Fruit fly (Drosophila melanogaster) whole organism, embryonic: ENCODE data around the gene SMSr.

ENCODE experiments used
- Aef1 ChIP-seq: fragments of 200-800 bp; sonication (Bioruptor generic); IDR thresholded peaks from 3 replicates; pipeline ENCODE4 v1.3.6; 2022; ENCODE audit warnings: missing biosample characterization, missing genetic modification characterization
- Atf3 ChIP-seq: fragments of 200-800 bp; sonication (Bioruptor generic); optimal IDR thresholded peaks from 3 replicates; lab custom pipeline; 2016; ENCODE audit warnings: missing biosample characterization, missing genetic modification characterization
- CG14965 ChIP-seq: fragments of 200-800 bp; sonication (Bioruptor generic); optimal IDR thresholded peaks from 2 replicates; lab custom pipeline; 2016; ENCODE audit warnings: missing biosample characterization, missing genetic modification characterization, borderline replicate concordance
- CG15073 ChIP-seq: fragments of 200-800 bp; sonication (Bioruptor generic); optimal IDR thresholded peaks from 2 replicates; lab custom pipeline; 2016; ENCODE audit warnings: missing biosample characterization, missing genetic modification characterization
- CG1792 ChIP-seq: fragments of 200-800 bp; sonication (Bioruptor generic); optimal IDR thresholded peaks from 2 replicates; lab custom pipeline; 2016; ENCODE audit warnings: missing biosample characterization, missing genetic modification characterization
- CG18476 ChIP-seq: fragments of 200-800 bp; sonication (Bioruptor generic); optimal IDR thresholded peaks from 2 replicates; lab custom pipeline; 2016; ENCODE audit warnings: missing biosample characterization, mild to moderate bottlenecking, missing genetic modification characterization
- CG2129 ChIP-seq: fragments of 200-800 bp; sonication (Bioruptor generic); IDR thresholded peaks from 2 replicates; pipeline ENCODE4 v1.3.6; 2022; ENCODE audit warnings: missing biosample characterization, missing genetic modification characterization; ENCODE audit not compliant: partially characterized antibody
- CG3065 ChIP-seq: fragments of 200-800 bp; sonication (Bioruptor generic); optimal IDR thresholded peaks from 2 replicates; lab custom pipeline; 2016; ENCODE audit warnings: missing biosample characterization, missing genetic modification characterization
- CG3281 ChIP-seq: fragments of 200-800 bp; sonication (Bioruptor generic); optimal IDR thresholded peaks from 3 replicates; lab custom pipeline; 2017; ENCODE audit warnings: missing biosample characterization, mild to moderate bottlenecking, missing genetic modification characterization
- CG33557 ChIP-seq: fragments of 200-800 bp; sonication (Bioruptor generic); optimal IDR thresholded peaks from 2 replicates; lab custom pipeline; 2019; ENCODE audit warnings: missing biosample characterization, mild to moderate bottlenecking, missing genetic modification characterization, moderate library complexity
- CG4328 ChIP-seq: fragments of 200-800 bp; sonication (Bioruptor generic); optimal IDR thresholded peaks from 3 replicates; lab custom pipeline; 2017; ENCODE audit warnings: missing biosample characterization, missing genetic modification reagents, missing genetic modification characterization
- CG4360 ChIP-seq: fragments of 200-800 bp; sonication (Bioruptor generic); IDR thresholded peaks from 2 replicates; pipeline ENCODE4 v1.3.6; 2022; ENCODE audit warnings: missing biosample characterization, missing genetic modification characterization
- CG4404 ChIP-seq: fragments of 200-800 bp; sonication (Bioruptor generic); IDR thresholded peaks from 2 replicates; pipeline ENCODE4 v1.3.6; 2022; ENCODE audit warnings: missing biosample characterization, missing genetic modification characterization
- CG7372 ChIP-seq: fragments of 200-800 bp; sonication (Bioruptor generic); IDR thresholded peaks from 2 replicates; pipeline ENCODE4 v1.3.6; 2022; ENCODE audit warnings: missing biosample characterization, missing genetic modification characterization
- CG8765 ChIP-seq: fragments of 200-800 bp; sonication (Bioruptor generic); IDR thresholded peaks from 2 replicates; pipeline ENCODE4 v1.3.6; 2022; ENCODE audit warnings: missing biosample characterization, missing genetic modification characterization
- CG9932 ChIP-seq: fragments of 200-800 bp; sonication (Bioruptor generic); IDR thresholded peaks from 2 replicates; pipeline ENCODE4 v1.3.6; 2022; ENCODE audit warnings: missing biosample characterization, missing genetic modification characterization
- Chrac-16 ChIP-seq: fragments of 200-800 bp; sonication (Bioruptor generic); optimal IDR thresholded peaks from 3 replicates; lab custom pipeline; 2016; ENCODE audit warnings: missing biosample characterization, missing genetic modification characterization
- Dad ChIP-seq: fragments of 200-800 bp; sonication (Bioruptor generic); optimal IDR thresholded peaks from 3 replicates; lab custom pipeline; 2016; ENCODE audit warnings: missing biosample characterization, missing genetic modification characterization
- Dll ChIP-seq: fragments of 200-800 bp; sonication (Bioruptor generic); IDR thresholded peaks from 4 replicates; pipeline ENCODE4 v1.3.6; 2022; ENCODE audit warnings: missing biosample characterization, missing genetic modification characterization; ENCODE audit not compliant: partially characterized antibody
- Elba2 ChIP-seq: fragments of 200-800 bp; sonication (Bioruptor generic); optimal IDR thresholded peaks from 3 replicates; lab custom pipeline; 2016; ENCODE audit warnings: missing biosample characterization, missing genetic modification characterization
- H15 ChIP-seq: fragments of 200-800 bp; sonication (Bioruptor generic); IDR thresholded peaks from 3 replicates; pipeline ENCODE4 v1.3.6; 2022; ENCODE audit warnings: missing biosample characterization, missing genetic modification characterization
- HmgD ChIP-seq: fragments of 200-800 bp; sonication (Bioruptor generic); optimal IDR thresholded peaks from 3 replicates; lab custom pipeline; 2016; ENCODE audit warnings: missing biosample characterization, missing genetic modification characterization
- Jarid2 ChIP-seq: fragments of 200-800 bp; sonication (Bioruptor generic); optimal IDR thresholded peaks from 3 replicates; lab custom pipeline; 2017; ENCODE audit warnings: mild to moderate bottlenecking, missing biosample characterization, missing genetic modification reagents, missing genetic modification characterization
- NFAT ChIP-seq: fragments of 200-800 bp; sonication (Bioruptor generic); IDR thresholded peaks from 2 replicates; pipeline ENCODE4 v1.3.6; 2022; ENCODE audit warnings: missing biosample characterization, missing genetic modification characterization
- Opbp ChIP-seq: fragments of 200-800 bp; sonication (Bioruptor generic); IDR thresholded peaks from 3 replicates; pipeline ENCODE4 v1.3.6; 2022; ENCODE audit warnings: missing biosample characterization, missing genetic modification characterization; ENCODE audit not compliant: partially characterized antibody
- Trl ChIP-seq, 3 experiments: fragments of >200 bp in 2 of 3; fragments of 200-800 bp in 1 of 3; sonication (Bioruptor generic) in 1 of 3; optimal IDR thresholded peaks; 2 replicates in 1 of 3; 3 replicates in 2 of 3; lab custom pipeline; 2016 to 2017; ENCODE audit warnings: missing biosample characterization in 1 of 3, missing genetic modification characterization in 1 of 3
- Vsx1 ChIP-seq: fragments of 200-800 bp; sonication (Bioruptor generic); optimal IDR thresholded peaks from 2 replicates; lab custom pipeline; 2017; ENCODE audit warnings: missing biosample characterization, mild to moderate bottlenecking, missing genetic modification characterization, missing genetic modification reagents
- cad ChIP-seq: fragments of >200 bp; optimal IDR thresholded peaks from 2 replicates; lab custom pipeline; 2017; ENCODE audit warnings: missing biosample characterization, missing genetic modification characterization
- crp ChIP-seq, 2 experiments: fragments of 200-800 bp; sonication (Bioruptor generic); optimal IDR thresholded peaks; 2 replicates in 1 of 2; 3 replicates in 1 of 2; lab custom pipeline; 2017; ENCODE audit warnings: missing biosample characterization in 2 of 2, missing genetic modification characterization in 2 of 2, mild to moderate bottlenecking in 1 of 2, moderate library complexity in 1 of 2
- dan ChIP-seq: fragments of 200-800 bp; sonication (Bioruptor generic); IDR thresholded peaks from 2 replicates; pipeline ENCODE4 v1.3.6; 2022; ENCODE audit warnings: missing biosample characterization, missing genetic modification characterization
- danr ChIP-seq: fragments of 200-800 bp; sonication (Bioruptor generic); IDR thresholded peaks from 2 replicates; pipeline ENCODE4 v1.3.6; 2022; ENCODE audit warnings: missing biosample characterization, missing genetic modification characterization
- esg ChIP-seq: fragments of 200-800 bp; sonication (Bioruptor generic); conservative IDR thresholded peaks from 2 replicates; pipeline ENCODE4 v1.3.6; 2022; ENCODE audit warnings: missing biosample characterization, missing genetic modification characterization
- fd102C ChIP-seq: fragments of 200-800 bp; sonication (Bioruptor generic); optimal IDR thresholded peaks from 2 replicates; lab custom pipeline; 2018; ENCODE audit warnings: missing biosample characterization, mild to moderate bottlenecking, missing genetic modification characterization, moderate library complexity
- ftz-f1 ChIP-seq: fragments of 200-800 bp; sonication (Bioruptor generic); optimal IDR thresholded peaks from 2 replicates; lab custom pipeline; 2016; ENCODE audit warnings: missing biosample characterization, missing genetic modification characterization
- gce ChIP-seq: fragments of 200-800 bp; sonication (Bioruptor generic); IDR thresholded peaks from 3 replicates; pipeline ENCODE4 v1.3.6; 2022; ENCODE audit warnings: missing biosample characterization, missing genetic modification characterization
- gcm ChIP-seq: fragments of 200-800 bp; sonication (Bioruptor generic); optimal IDR thresholded peaks from 2 replicates; lab custom pipeline; 2019; ENCODE audit warnings: missing biosample characterization, mild to moderate bottlenecking, missing genetic modification characterization, moderate library complexity
- gsb-n ChIP-seq: fragments of 200-800 bp; sonication (Bioruptor generic); optimal IDR thresholded peaks from 3 replicates; lab custom pipeline; 2018; ENCODE audit warnings: missing biosample characterization, mild to moderate bottlenecking, missing genetic modification characterization
- gt ChIP-seq: fragments of 200-800 bp; sonication (Bioruptor generic); IDR thresholded peaks from 2 replicates; pipeline ENCODE4 v1.3.6; 2022; ENCODE audit warnings: missing biosample characterization, missing genetic modification characterization
- h ChIP-seq: fragments of >200 bp; optimal IDR thresholded peaks from 2 replicates; lab custom pipeline; 2017
- ham ChIP-seq: fragments of 200-800 bp; sonication (Bioruptor generic); IDR thresholded peaks from 2 replicates; pipeline ENCODE4 v1.3.6; 2022; ENCODE audit warnings: missing biosample characterization, missing genetic modification characterization
- hb ChIP-seq: fragments of 200-800 bp; sonication (Bioruptor generic); IDR thresholded peaks from 3 replicates; pipeline ENCODE4 v1.3.6; 2022; ENCODE audit warnings: missing biosample characterization, missing genetic modification characterization; ENCODE audit not compliant: partially characterized antibody
- hbn ChIP-seq: fragments of 200-800 bp; sonication (Bioruptor generic); IDR thresholded peaks from 2 replicates; pipeline ENCODE4 v1.3.6; 2022; ENCODE audit warnings: missing biosample characterization, missing genetic modification characterization; ENCODE audit not compliant: partially characterized antibody
- inv ChIP-seq: fragments of 200-800 bp; sonication (Bioruptor generic); IDR thresholded peaks from 2 replicates; pipeline ENCODE4 v1.3.6; 2022; ENCODE audit warnings: missing biosample characterization, missing genetic modification characterization; ENCODE audit not compliant: partially characterized antibody
- ken ChIP-seq: fragments of 200-800 bp; sonication (Bioruptor generic); IDR thresholded peaks from 3 replicates; pipeline ENCODE4 v1.3.6; 2022; ENCODE audit warnings: missing biosample characterization, missing genetic modification characterization
- lmd ChIP-seq: fragments of 200-800 bp; sonication (Bioruptor generic); IDR thresholded peaks from 2 replicates; pipeline ENCODE4 v1.3.6; 2022; ENCODE audit warnings: missing biosample characterization, missing genetic modification characterization
- maf-S ChIP-seq: fragments of 200-800 bp; sonication (Bioruptor generic); optimal IDR thresholded peaks from 2 replicates; lab custom pipeline; 2016; ENCODE audit warnings: missing biosample characterization, missing genetic modification characterization
- mirr ChIP-seq: fragments of 200-800 bp; sonication (Bioruptor generic); optimal IDR thresholded peaks from 3 replicates; lab custom pipeline; 2018; ENCODE audit warnings: missing biosample characterization, mild to moderate bottlenecking, missing genetic modification characterization
- nau ChIP-seq: fragments of 200-800 bp; sonication (Bioruptor generic); optimal IDR thresholded peaks from 3 replicates; lab custom pipeline; 2017; ENCODE audit warnings: missing biosample characterization, mild to moderate bottlenecking, missing genetic modification characterization, missing genetic modification reagents
- pnt ChIP-seq: fragments of 200-800 bp; sonication (Bioruptor generic); optimal IDR thresholded peaks from 3 replicates; lab custom pipeline; 2016; ENCODE audit warnings: missing biosample characterization, missing genetic modification characterization
- psq ChIP-seq: fragments of 200-800 bp; sonication (Bioruptor generic); optimal IDR thresholded peaks from 2 replicates; lab custom pipeline; 2017; ENCODE audit warnings: missing biosample characterization, missing genetic modification characterization

Gene SMSr

DNA sequence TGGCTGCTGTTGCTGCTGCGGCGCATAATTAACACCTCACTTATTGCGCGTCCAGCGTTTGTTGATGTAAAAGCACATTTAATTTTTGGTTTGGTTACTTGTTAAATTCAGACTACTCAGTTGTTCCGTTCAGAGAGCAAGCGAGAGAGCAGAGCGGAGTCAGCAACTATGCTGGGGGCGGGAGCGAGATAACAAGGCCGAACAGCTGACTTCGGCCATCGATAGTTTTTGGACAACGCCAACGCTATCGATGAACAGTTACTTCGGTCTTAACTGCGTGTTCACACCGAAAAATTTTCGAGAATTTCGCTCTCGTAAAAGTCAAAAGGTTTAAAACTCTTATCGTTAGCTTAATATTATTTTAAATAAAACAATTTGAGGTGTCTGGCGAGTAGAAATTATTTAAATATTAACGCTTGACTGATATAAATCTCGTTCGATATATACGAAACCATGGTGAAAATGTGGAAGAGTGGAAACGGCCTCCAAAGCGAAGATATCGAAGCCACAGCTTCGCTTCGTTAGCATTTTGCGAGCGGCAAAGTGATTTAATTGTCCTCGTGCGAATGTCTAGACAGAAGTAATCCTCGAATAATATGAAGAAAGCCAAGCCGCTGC, at the start of gene SMSr, which contains the start of gene smid:
SMSr (minus strand) TSS at position 116 of the 618 bp plus-strand sequence.
smid (plus strand) TSS at position 256 of the 618 bp plus-strand sequence.
- peak; percentile 88 for TF ChIP-seq inv (GFP tag; lab: Robert Waterston, UW)
- no peak for TF ChIP-seq NFAT (GFP tag; lab: Robert Waterston, UW)
- TF ChIP-seq Opbp (GFP tag; lab: Robert Waterston, UW) = peak; percentile 66
- TF ChIP-seq CG14965 (GFP tag; lab: Kevin White, UChicago) = no peak
- TF ChIP-seq hb (GFP tag; lab: Robert Waterston, UW) = peak; percentile 84
- peak; percentile 91 for TF ChIP-seq Dll (GFP tag; lab: Robert Waterston, UW)
- peak; percentile 20 for TF ChIP-seq Atf3 (GFP tag; lab: Kevin White, UChicago)
- TF ChIP-seq Jarid2 (GFP tag; lab: Kevin White, UChicago) = no peak
- TF ChIP-seq danr (GFP tag; lab: Robert Waterston, UW) = peak; percentile 50; the same call in 1 of the 2 replicates
- peak; percentile 56; the same call in 1 of the 2 replicates for TF ChIP-seq CG4404 (GFP tag; lab: Robert Waterston, UW)
- TF ChIP-seq ftz-f1 (GFP tag; lab: Kevin White, UChicago) = peak; percentile 85
- TF ChIP-seq gt (GFP tag; lab: Robert Waterston, UW) = no peak
- peak; percentile 52; the same call in 1 of the 2 replicates for TF ChIP-seq CG8765
- no peak for TF ChIP-seq esg (GFP tag; lab: Robert Waterston, UW)
- no peak for TF ChIP-seq CG15073
- TF ChIP-seq mirr (GFP tag; lab: Kevin White, UChicago) = peak; percentile 19
- no peak for TF ChIP-seq pnt
- TF ChIP-seq CG33557 = peak; percentile 22
- TF ChIP-seq Vsx1 = peak; percentile 26
- TF ChIP-seq hbn (GFP tag; lab: Robert Waterston, UW) = peak; percentile 71; the same call in 1 of the 2 replicates
- TF ChIP-seq CG4360 = no peak
- peak; percentile 71; the same call in 1 of the 2 replicates for TF ChIP-seq CG2129 (GFP tag; lab: Robert Waterston, UW)
- TF ChIP-seq crp (GFP tag; optimal IDR thresholded peaks at IDR 0.05; lab: Kevin White, UChicago) = peak; percentile 83 to 99
- TF ChIP-seq psq = no peak
- peak; percentile 65 for TF ChIP-seq gsb-n
- TF ChIP-seq h (lab: Kevin White, UChicago) = no peak
- TF ChIP-seq ham (GFP tag; lab: Robert Waterston, UW) = no peak
- no peak for TF ChIP-seq fd102C
- 0 out of 3 replicates have a peak, but pooled peaks have one; percentile 55 for TF ChIP-seq ken
- TF ChIP-seq gce = no peak
- TF ChIP-seq CG4328 = no peak
- TF ChIP-seq CG7372 (GFP tag; lab: Robert Waterston, UW) = peak; percentile 27
- peak; percentile 51; the same call in 1 of the 2 replicates for TF ChIP-seq lmd
- TF ChIP-seq H15 (GFP tag; lab: Robert Waterston, UW) = 0 out of 3 replicates have a peak, but pooled peaks have one; percentile 46
- no peak for TF ChIP-seq dan (GFP tag; lab: Robert Waterston, UW)
- peak; percentile 82 to 88 for TF ChIP-seq Trl (optimal IDR thresholded peaks at IDR 0.05; lab: Kevin White, UChicago)
- TF ChIP-seq Trl (GFP tag; optimal IDR thresholded peaks at IDR 0.05; lab: Kevin White, UChicago) = peak; percentile 43
- TF ChIP-seq CG3281 (GFP tag; lab: Kevin White, UChicago) = peak; percentile 44
- peak; percentile 66 for TF ChIP-seq Aef1 (GFP tag; lab: Robert Waterston, UW)
- TF ChIP-seq cad = no peak
- TF ChIP-seq CG1792 (GFP tag; lab: Kevin White, UChicago) = no peak
- TF ChIP-seq Dad (GFP tag; lab: Kevin White, UChicago) = no peak
- no peak for TF ChIP-seq nau (GFP tag; lab: Kevin White, UChicago)
- TF ChIP-seq CG18476 (GFP tag; lab: Kevin White, UChicago) = peak; percentile 6
- TF ChIP-seq Chrac-16 (GFP tag; lab: Kevin White, UChicago) = peak; percentile 54
- peak; percentile 54 for TF ChIP-seq gcm
- TF ChIP-seq HmgD (GFP tag; lab: Kevin White, UChicago) = no peak
- peak; percentile 80 for TF ChIP-seq CG9932 (GFP tag; lab: Robert Waterston, UW)
- TF ChIP-seq Elba2 (GFP tag; lab: Kevin White, UChicago) = no peak
- TF ChIP-seq CG3065 = peak; percentile 4
- TF ChIP-seq maf-S (GFP tag; lab: Kevin White, UChicago) = peak; percentile 44
